Worm (Caenorhabditis elegans) whole organism, L4 larva: ENCODE results near the gene T04C10.3.
A peak's percentile ranks its signal among the peaks of the same experiment; 100 is the strongest.

Experiments
- F26F4.8 ChIP-seq: fragments of 200-800 bp; sonication (Bioruptor generic); conservative IDR thresholded peaks from 2 replicates; pipeline ENCODE4 v1.3.6; 2022; ENCODE audit warnings: missing genetic modification characterization, missing compliant biosample characterization
- F49E8.2 ChIP-seq: sonication (generic microtip); optimal IDR thresholded peaks from 2 replicates; lab custom pipeline; 2016; ENCODE audit warnings: missing compliant biosample characterization, mild to moderate bottlenecking, missing genetic modification characterization, borderline replicate concordance
- Y105C5A.15 ChIP-seq: fragments of 200-800 bp; sonication (Bioruptor generic); IDR thresholded peaks from 2 replicates; pipeline ENCODE4 v1.3.6; 2022; ENCODE audit warnings: missing genetic modification characterization, missing compliant biosample characterization
- aha-1 ChIP-seq: fragments of 150-350 bp; peaks from one replicate; lab custom pipeline; 2014; ENCODE audit warnings: missing biosample characterization, missing genetic modification characterization
- aly-2 ChIP-seq: sonication (generic microtip); optimal IDR thresholded peaks from 2 replicates; lab custom pipeline; 2018; ENCODE audit warnings: missing biosample characterization, missing genetic modification characterization
- arid-1 ChIP-seq: fragments of 200-800 bp; sonication (Bioruptor generic); conservative IDR thresholded peaks from 2 replicates; pipeline ENCODE4 v1.3.6; 2022; ENCODE audit warnings: missing genetic modification reagents, missing genetic modification characterization, missing compliant biosample characterization
- attf-4 ChIP-seq: sonication (generic microtip); optimal IDR thresholded peaks from 3 replicates; lab custom pipeline; 2017; ENCODE audit warnings: missing biosample characterization, missing genetic modification characterization
- cey-2 ChIP-seq: sonication (generic microtip); optimal IDR thresholded peaks from 3 replicates; lab custom pipeline; 2017; ENCODE audit warnings: missing genetic modification characterization, mild to moderate bottlenecking, missing compliant biosample characterization, antibody characterized with exemption, borderline replicate concordance; ENCODE audit not compliant: insufficient read depth
- daf-16 ChIP-seq, 3 experiments: sonication (generic microtip); optimal IDR thresholded peaks; 2 replicates each; lab custom pipeline; 2016 to 2017; ENCODE audit warnings: missing genetic modification characterization in 3 of 3, missing genetic modification reagents in 3 of 3, mild to moderate bottlenecking in 2 of 3, missing compliant biosample characterization in 2 of 3, missing biosample characterization in 1 of 3, moderate library complexity in 1 of 3
- daf-19 ChIP-seq: fragments of 200-800 bp; sonication (Bioruptor generic); conservative IDR thresholded peaks from 2 replicates; pipeline ENCODE4 v1.3.6; 2022; ENCODE audit warnings: missing genetic modification characterization, missing compliant biosample characterization
- dmd-6 ChIP-seq: fragments of 200-800 bp; sonication (Bioruptor generic); IDR thresholded peaks from 2 replicates; pipeline ENCODE4 v1.3.6; 2022; ENCODE audit warnings: missing genetic modification reagents, missing genetic modification characterization, missing compliant biosample characterization
- dmd-9 ChIP-seq: fragments of 200-800 bp; sonication (Bioruptor generic); IDR thresholded peaks from 2 replicates; pipeline ENCODE4 v1.3.6; 2022; ENCODE audit warnings: missing genetic modification reagents, missing genetic modification characterization, missing compliant biosample characterization
- dpl-1 ChIP-seq: fragments of 150-350 bp; optimal IDR thresholded peaks from 2 replicates; lab custom pipeline; 2014; ENCODE audit warnings: missing biosample characterization, missing genetic modification reagents, missing genetic modification characterization
- duxl-1 ChIP-seq: sonication (generic microtip); optimal IDR thresholded peaks from 2 replicates; lab custom pipeline; 2016; ENCODE audit warnings: mild to moderate bottlenecking, missing genetic modification characterization, moderate library complexity, missing compliant biosample characterization; ENCODE audit not compliant: poor library complexity
- dve-1 ChIP-seq: sonication (generic microtip); optimal IDR thresholded peaks from 2 replicates; lab custom pipeline; 2017; ENCODE audit warnings: antibody characterized with exemption, mild to moderate bottlenecking, missing genetic modification characterization, missing compliant biosample characterization; ENCODE audit not compliant: insufficient read depth
- egl-27 ChIP-seq: sonication (generic microtip); optimal IDR thresholded peaks from 3 replicates; lab custom pipeline; 2017; ENCODE audit warnings: missing biosample characterization, missing genetic modification reagents, missing genetic modification characterization
- egl-43 ChIP-seq: fragments of 200-800 bp; sonication (Bioruptor generic); IDR thresholded peaks from 2 replicates; pipeline ENCODE4 v1.3.6; 2022; ENCODE audit warnings: missing genetic modification reagents, missing genetic modification characterization, missing compliant biosample characterization
- hlh-11 ChIP-seq: fragments of 200-800 bp; sonication (Bioruptor generic); optimal IDR thresholded peaks from 2 replicates; lab custom pipeline; 2018; ENCODE audit warnings: mild to moderate bottlenecking, missing genetic modification characterization, missing compliant biosample characterization
- lin-1 ChIP-seq: fragments of 200-800 bp; sonication (Bioruptor generic); IDR thresholded peaks from 2 replicates; pipeline ENCODE4 v1.3.6; 2022; ENCODE audit warnings: missing genetic modification reagents, missing genetic modification characterization, missing compliant biosample characterization
- lin-29 ChIP-seq: fragments of 200-800 bp; sonication (Bioruptor generic); IDR thresholded peaks from 2 replicates; pipeline ENCODE4 v1.3.6; 2022; ENCODE audit warnings: missing genetic modification reagents, missing genetic modification characterization, missing compliant biosample characterization
- lsy-2 ChIP-seq, 2 experiments: fragments of 150-350 bp in 1 of 2; sonication (generic microtip) in 1 of 2; optimal IDR thresholded peaks; 2 replicates each; lab custom pipeline; 2014 to 2017; ENCODE audit warnings: missing biosample characterization in 2 of 2, missing genetic modification characterization in 2 of 2
- madf-5 ChIP-seq, 2 experiments: fragments of 200-800 bp; sonication (Bioruptor generic); IDR thresholded peaks; 2 replicates each; pipeline ENCODE4 v1.3.6; 2022; ENCODE audit warnings: missing compliant biosample characterization in 2 of 2, missing genetic modification characterization in 2 of 2
- madf-9 ChIP-seq: fragments of 200-800 bp; sonication (Bioruptor generic); conservative IDR thresholded peaks from 2 replicates; pipeline ENCODE4 v1.3.6; 2022; ENCODE audit warnings: missing genetic modification reagents, missing genetic modification characterization, missing compliant biosample characterization
- mep-1 ChIP-seq: fragments of 150-350 bp; sonication (generic microtip); optimal IDR thresholded peaks from 3 replicates; lab custom pipeline; 2014; ENCODE audit warnings: missing biosample characterization, missing genetic modification characterization
- nhr-11 ChIP-seq: fragments of 150-350 bp; optimal IDR thresholded peaks from 2 replicates; lab custom pipeline; 2014; ENCODE audit warnings: missing biosample characterization, missing genetic modification characterization
- nhr-111 ChIP-seq: fragments of 200-800 bp; sonication (Bioruptor generic); optimal IDR thresholded peaks from 2 replicates; lab custom pipeline; 2018; ENCODE audit warnings: mild to moderate bottlenecking, missing genetic modification characterization, missing compliant biosample characterization
- nhr-237 ChIP-seq: sonication (generic microtip); optimal IDR thresholded peaks from 2 replicates; lab custom pipeline; 2017; ENCODE audit warnings: missing biosample characterization, missing genetic modification characterization
- nhr-25 ChIP-seq: sonication (generic microtip); optimal IDR thresholded peaks from 2 replicates; lab custom pipeline; 2017; ENCODE audit warnings: missing genetic modification characterization, mild to moderate bottlenecking, missing compliant biosample characterization, antibody characterized with exemption, moderate library complexity, borderline replicate concordance; ENCODE audit not compliant: insufficient read depth
- nhr-28 ChIP-seq: fragments of 150-350 bp; optimal IDR thresholded peaks from 2 replicates; lab custom pipeline; 2014; ENCODE audit warnings: missing biosample characterization, missing genetic modification characterization
- nhr-41 ChIP-seq: fragments of 200-800 bp; sonication (Bioruptor generic); IDR thresholded peaks from 2 replicates; pipeline ENCODE4 v1.3.6; 2022; ENCODE audit warnings: missing genetic modification reagents, missing genetic modification characterization, missing compliant biosample characterization
- nhr-76 ChIP-seq: fragments of 150-350 bp; optimal IDR thresholded peaks from 2 replicates; lab custom pipeline; 2014; ENCODE audit warnings: missing biosample characterization, missing genetic modification characterization
- nhr-77 ChIP-seq: fragments of 150-350 bp; optimal IDR thresholded peaks from 2 replicates; lab custom pipeline; 2014; ENCODE audit warnings: missing biosample characterization, missing genetic modification characterization
- pqm-1 ChIP-seq: sonication (generic microtip); optimal IDR thresholded peaks from 2 replicates; lab custom pipeline; 2017; ENCODE audit warnings: missing biosample characterization, missing genetic modification characterization
- set-16 ChIP-seq: fragments of 200-800 bp; sonication (Bioruptor generic); IDR thresholded peaks from 2 replicates; pipeline ENCODE4 v1.3.6; 2022; ENCODE audit warnings: missing genetic modification reagents, missing genetic modification characterization, missing compliant biosample characterization
- skn-1 ChIP-seq: fragments of 150-350 bp; optimal IDR thresholded peaks from 2 replicates; lab custom pipeline; 2014; ENCODE audit warnings: missing biosample characterization, missing genetic modification characterization
- snpc-1.2 ChIP-seq: fragments of 200-800 bp; sonication (Bioruptor generic); IDR thresholded peaks from 2 replicates; pipeline ENCODE4 v1.3.6; 2022; ENCODE audit warnings: missing genetic modification reagents, missing genetic modification characterization, missing compliant biosample characterization
- snpc-4 ChIP-seq: fragments of 150-350 bp; optimal IDR thresholded peaks from 2 replicates; lab custom pipeline; 2014; ENCODE audit warnings: missing biosample characterization, missing genetic modification characterization
- spr-1 ChIP-seq: sonication (generic microtip); optimal IDR thresholded peaks from 2 replicates; lab custom pipeline; 2016; ENCODE audit warnings: mild to moderate bottlenecking, missing genetic modification characterization, missing compliant biosample characterization
- unc-39 ChIP-seq: sonication (generic microtip); optimal IDR thresholded peaks from 2 replicates; lab custom pipeline; 2017; ENCODE audit warnings: missing biosample characterization, missing genetic modification characterization
- unc-62 ChIP-seq, 3 experiments: fragments of 150-350 bp in 1 of 3; sonication (generic microtip); optimal IDR thresholded peaks in 2 of 3; peaks in 1 of 3; 1 replicate in 1 of 3; 2 replicates in 2 of 3; lab custom pipeline; 2014 to 2017; ENCODE audit warnings: missing biosample characterization in 3 of 3, missing genetic modification characterization in 3 of 3, missing genetic modification reagents in 3 of 3, missing genotype in 1 of 3
- zfp-2 ChIP-seq: sonication (generic microtip); optimal IDR thresholded peaks from 2 replicates; lab custom pipeline; 2016; ENCODE audit warnings: mild to moderate bottlenecking, missing genetic modification characterization, missing compliant biosample characterization
- ztf-7 ChIP-seq: fragments of 150-350 bp; optimal IDR thresholded peaks from 2 replicates; lab custom pipeline; 2014; ENCODE audit warnings: missing biosample characterization, missing genetic modification characterization

Gene T04C10.3

DNA sequence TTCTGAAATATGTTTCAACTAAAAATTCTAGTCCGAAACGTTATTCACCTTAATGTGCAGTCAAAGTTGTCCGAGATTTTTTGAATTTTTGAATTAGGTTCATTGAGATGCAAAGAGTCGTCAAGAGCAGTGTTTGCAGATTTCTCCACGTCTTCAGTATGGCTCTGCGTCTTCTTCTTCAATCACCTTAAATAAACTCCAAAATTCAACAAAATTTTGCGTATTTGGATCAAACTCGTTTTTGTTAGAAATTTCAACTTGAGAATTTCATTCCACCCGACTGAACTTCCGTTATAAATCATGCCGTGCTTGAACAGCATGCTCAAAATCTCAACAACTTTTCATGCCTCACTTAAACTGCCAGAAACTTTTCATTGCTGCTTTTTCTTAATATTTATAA is at the start of gene T04C10.3:
T04C10.3 (plus strand) TSS at position 301 of the 400 bp plus-strand sequence.
- no peak for TF ChIP-seq lsy-2 (tag; optimal IDR thresholded peaks at IDR 0.05; lab: Kevin White, UChicago)
- TF ChIP-seq egl-43 (GFP tag; lab: Robert Waterston, UW) = no peak
- no peak for TF ChIP-seq Y105C5A.15 (GFP tag; lab: Robert Waterston, UW)
- TF ChIP-seq cey-2 = no peak
- TF ChIP-seq spr-1 = no peak
- TF ChIP-seq lin-29 (GFP tag; lab: Robert Waterston, UW) = no peak
- no peak for TF ChIP-seq nhr-237
- TF ChIP-seq nhr-111 (GFP tag; lab: Kevin White, UChicago) = no peak

DNA sequence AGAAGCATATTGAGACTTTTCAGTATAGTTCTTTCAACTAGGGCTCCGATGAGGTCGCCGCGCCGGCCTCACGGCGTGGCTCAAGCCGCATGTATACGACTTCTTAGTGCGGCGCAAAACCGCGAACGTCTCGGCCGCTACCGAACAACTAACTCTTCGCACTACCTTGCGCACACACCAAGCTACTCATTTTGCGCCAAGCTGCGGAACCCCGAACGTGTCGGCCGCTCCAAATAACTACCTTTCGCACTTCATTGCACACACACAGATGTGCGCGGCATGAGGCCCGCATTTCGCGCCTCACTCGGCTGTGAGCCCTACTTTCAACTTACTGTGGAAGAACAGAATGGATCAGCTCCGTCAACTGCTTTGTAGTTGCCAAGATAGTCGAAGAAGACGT is 44.3 kb upstream of the T04C10.3 start:
- TF ChIP-seq madf-9 (GFP tag; lab: Robert Waterston, UW) = no peak
- 0 out of 4 replicates have a peak, but pooled peaks of 1 of the 2 experiments have one; percentile 49 for TF ChIP-seq madf-5 (GFP tag; IDR thresholded peaks at IDR 0.05; lab: Robert Waterston, UW)
- peak; percentile 63; the same call in 1 of the 2 replicates for TF ChIP-seq snpc-1.2
- no peak for TF ChIP-seq mep-1 (tag; lab: Kevin White, UChicago)
- TF ChIP-seq set-16 = peak; percentile 59; the same call in 1 of the 2 replicates
- no peak for TF ChIP-seq arid-1 (GFP tag; lab: Robert Waterston, UW)

DNA sequence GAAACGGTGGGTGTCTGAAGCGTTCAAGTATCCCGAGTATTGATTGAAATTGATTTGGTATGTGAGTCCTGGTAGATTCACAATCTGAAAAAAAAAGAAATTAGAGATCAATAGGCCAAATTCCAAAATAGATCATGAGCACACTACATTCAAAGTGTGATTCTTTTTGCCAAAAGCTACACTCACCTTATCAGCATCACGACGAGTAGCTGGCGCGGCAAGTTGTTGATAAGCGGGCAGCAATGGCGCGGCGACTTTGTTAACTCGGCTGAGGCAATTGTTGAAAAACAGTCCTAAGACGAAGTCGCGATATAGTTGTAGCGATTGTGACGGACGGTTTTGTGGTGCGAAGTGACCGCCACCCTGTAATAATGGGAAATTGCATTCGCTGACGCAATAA is 43.2 kb upstream of the T04C10.3 start:
- TF ChIP-seq nhr-28 (tag; lab: Kevin White, UChicago) (peak; percentile 79), daf-16 (GFP tag; optimal IDR thresholded peaks at IDR 0.05; lab: Kevin White, UChicago) (no peak), daf-16 (tag; optimal IDR thresholded peaks at IDR 0.05; lab: Kevin White, UChicago) (peak; percentile 65), hlh-11 (tag; lab: Kevin White, UChicago) (peak; percentile 56), skn-1 (tag; lab: Kevin White, UChicago) (no peak), pqm-1 (tag; lab: Kevin White, UChicago) (peak; percentile 73), dve-1 (tag; lab: Kevin White, UChicago) (peak; percentile 31), unc-62 (GFP tag; optimal IDR thresholded peaks at IDR 0.05 in 1 of 2; lab: Kevin White, UChicago) (peak in 1 of 2 experiments; percentile 94), unc-62 (tag; optimal IDR thresholded peaks at IDR 0.05; lab: Kevin White, UChicago) (no peak), dmd-6 (GFP tag; lab: Robert Waterston, UW) (peak; percentile 68), aha-1 (tag; lab: Kevin White, UChicago) (peak; percentile 9), attf-4 (no peak)

DNA sequence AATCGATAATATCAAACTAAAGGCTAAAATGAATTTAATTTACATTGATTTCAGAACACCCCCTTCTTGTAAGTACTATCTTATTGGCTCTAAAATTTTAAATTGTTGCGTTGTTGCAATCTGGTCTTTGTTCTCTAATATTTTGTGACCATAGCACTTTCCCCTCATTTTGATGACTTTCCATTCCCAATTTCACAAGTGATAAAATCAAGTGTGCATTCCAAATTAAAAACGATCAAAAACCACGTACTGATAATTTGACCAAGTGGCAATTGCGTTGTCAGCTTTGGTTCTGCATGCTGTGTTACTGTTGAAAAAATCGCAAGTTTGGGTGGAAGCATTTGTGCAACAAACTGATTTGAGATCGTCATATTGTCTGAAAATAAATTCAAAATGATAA is 41.8 kb upstream of the T04C10.3 start:
- TF ChIP-seq skn-1 (tag; lab: Kevin White, UChicago) (no peak), aly-2 (tag; lab: Kevin White, UChicago) (no peak), aha-1 (tag; lab: Kevin White, UChicago) (peak; percentile 63), zfp-2 (tag; lab: Kevin White, UChicago) (no peak), ztf-7 (tag; lab: Kevin White, UChicago) (no peak), egl-27 (tag; lab: Kevin White, UChicago) (no peak), unc-39 (no peak), hlh-11 (tag; lab: Kevin White, UChicago) (peak; percentile 6), daf-19 (GFP tag; lab: Robert Waterston, UW) (no peak), madf-5 (GFP tag; IDR thresholded peaks at IDR 0.05; lab: Robert Waterston, UW) (no peak), dve-1 (tag; lab: Kevin White, UChicago) (peak; percentile 1), F49E8.2 (tag; lab: Kevin White, UChicago) (no peak), dmd-6 (GFP tag; lab: Robert Waterston, UW) (peak; percentile 52), nhr-41 (GFP tag; lab: Robert Waterston, UW) (no peak), pqm-1 (tag; lab: Kevin White, UChicago) (peak; percentile 65), F26F4.8 (GFP tag; lab: Robert Waterston, UW) (no peak), snpc-4 (tag; lab: Kevin White, UChicago) (no peak), nhr-237 (no peak), nhr-28 (tag; lab: Kevin White, UChicago) (peak; percentile 40), dmd-9 (no peak), nhr-77 (no peak), duxl-1 (tag; lab: Kevin White, UChicago) (no peak), nhr-11 (tag; lab: Kevin White, UChicago) (no peak), nhr-76 (tag; lab: Kevin White, UChicago) (no peak), nhr-25 (no peak), dpl-1 (GFP tag; lab: Kevin White, UChicago) (no peak), lin-1 (GFP tag; lab: Robert Waterston, UW) (no peak)
